Worm (Caenorhabditis elegans): Measurements from ENCODE around the gene lntl-1.

The lntl-1 gene

DNA sequence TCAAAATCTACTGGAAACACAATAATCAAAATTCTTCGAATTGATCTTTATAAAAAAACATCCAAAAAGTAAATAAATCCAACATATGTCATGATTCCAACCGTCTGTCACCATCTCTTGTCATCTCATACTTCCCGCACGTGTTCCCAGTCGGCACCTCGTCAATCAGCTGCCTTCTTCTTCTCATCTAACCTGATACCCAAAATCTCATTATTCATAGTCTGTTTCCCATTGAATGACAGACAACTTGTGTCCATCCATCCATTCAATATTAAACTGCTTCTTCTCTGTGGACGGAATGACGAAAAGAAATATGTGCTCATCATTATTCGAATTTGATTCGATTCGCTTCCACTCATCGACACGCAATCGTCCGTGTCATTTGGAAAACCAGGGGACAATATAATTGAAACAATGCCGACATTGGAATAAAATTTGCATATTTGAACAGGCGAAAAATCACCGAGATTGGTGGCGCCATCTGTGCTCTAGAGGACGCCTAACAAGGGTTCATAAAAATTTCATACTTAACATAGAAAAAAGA is 4.3 kb upstream of the lntl-1 start:
- no peak for TF ChIP-seq unc-62 (GFP tag; optimal IDR thresholded peaks at IDR 0.05)

DNA sequence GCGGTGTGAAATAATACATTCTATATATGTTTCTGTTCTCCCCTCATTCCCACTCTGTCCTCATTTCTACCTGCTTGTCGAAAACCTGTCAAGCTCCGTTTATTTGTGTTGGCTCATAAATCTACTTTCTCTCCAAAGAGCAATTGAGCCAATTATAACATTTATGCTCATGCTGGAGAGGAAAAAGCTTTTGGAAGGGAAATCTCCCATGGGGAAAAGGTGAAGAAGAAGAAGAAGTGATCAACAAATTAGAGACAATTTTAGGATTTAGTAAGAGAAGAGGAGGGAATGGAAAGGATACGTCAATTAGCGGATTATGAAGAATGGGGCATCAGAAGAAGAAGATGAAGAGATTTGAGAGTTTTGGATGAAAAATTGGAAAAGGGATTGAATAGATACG is 2.8 kb upstream of the lntl-1 start:
- no peak for TF ChIP-seq unc-62 (GFP tag; optimal IDR thresholded peaks at IDR 0.05)

DNA sequence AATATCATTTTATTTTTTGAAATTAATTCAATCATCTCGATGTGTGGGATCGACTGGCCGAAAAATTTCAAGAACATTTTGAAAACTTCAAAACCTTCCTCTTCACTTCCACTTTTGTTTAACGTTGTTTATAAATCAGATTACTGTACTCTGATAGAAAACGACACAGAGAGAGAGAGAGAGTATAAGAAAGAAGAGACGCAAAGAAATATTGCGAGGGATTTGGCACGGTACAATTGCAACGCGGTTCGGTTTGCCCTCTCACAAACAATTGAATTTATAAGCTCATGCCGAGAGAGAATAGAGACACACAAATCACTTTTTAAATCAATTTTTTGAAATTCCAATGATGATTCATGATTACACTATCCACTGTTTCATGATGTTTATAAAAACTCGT is 545 bp downstream of the lntl-1 start:
- no peak for TF ChIP-seq unc-62 (GFP tag; optimal IDR thresholded peaks at IDR 0.05)

DNA sequence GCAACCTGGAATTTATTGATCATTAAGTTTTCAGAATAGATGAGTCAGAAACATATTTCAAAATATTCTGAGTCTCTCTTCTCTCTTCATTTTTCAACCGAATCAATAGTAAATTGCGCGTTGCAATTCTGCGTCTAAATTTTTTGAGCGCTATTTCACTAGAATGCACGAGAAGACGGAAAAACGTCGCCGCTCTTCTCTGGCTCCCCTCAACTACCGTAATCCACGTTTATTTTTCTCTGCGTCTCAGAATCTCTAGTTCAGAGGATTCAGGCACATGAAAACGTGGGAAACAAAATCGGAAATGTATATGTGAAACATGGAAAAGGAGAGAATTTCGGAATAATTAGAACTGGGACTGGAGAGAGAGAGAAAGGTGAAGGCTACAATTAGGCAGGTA is 1.4 kb downstream of the lntl-1 start:
- TF ChIP-seq unc-62 (GFP tag; optimal IDR thresholded peaks at IDR 0.05), result no peak

DNA sequence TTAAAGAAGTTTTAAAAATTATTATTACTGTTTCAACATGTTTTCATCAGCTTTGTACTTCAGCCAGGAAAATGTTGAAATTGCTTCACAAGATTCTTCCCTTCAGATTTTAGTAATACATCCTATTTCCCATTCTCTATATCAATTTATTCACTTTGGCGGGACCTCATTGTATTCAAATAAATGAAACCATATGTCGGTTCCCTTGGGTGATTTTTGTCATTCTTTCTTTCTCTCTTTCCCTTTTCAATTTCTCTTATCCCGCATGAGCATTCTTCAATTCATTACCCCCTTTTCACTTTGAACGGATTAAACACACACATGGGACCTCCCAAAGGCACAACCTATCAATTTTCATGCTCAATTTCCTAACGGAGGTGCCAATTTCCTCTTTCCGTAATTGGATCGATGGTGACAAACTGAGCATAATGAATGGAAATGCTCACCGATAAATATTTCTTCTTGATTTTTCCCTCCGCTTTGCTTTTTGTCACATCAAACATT is 3.3 kb downstream of the lntl-1 start:
- no peak for TF ChIP-seq unc-62 (GFP tag; optimal IDR thresholded peaks at IDR 0.05)

DNA sequence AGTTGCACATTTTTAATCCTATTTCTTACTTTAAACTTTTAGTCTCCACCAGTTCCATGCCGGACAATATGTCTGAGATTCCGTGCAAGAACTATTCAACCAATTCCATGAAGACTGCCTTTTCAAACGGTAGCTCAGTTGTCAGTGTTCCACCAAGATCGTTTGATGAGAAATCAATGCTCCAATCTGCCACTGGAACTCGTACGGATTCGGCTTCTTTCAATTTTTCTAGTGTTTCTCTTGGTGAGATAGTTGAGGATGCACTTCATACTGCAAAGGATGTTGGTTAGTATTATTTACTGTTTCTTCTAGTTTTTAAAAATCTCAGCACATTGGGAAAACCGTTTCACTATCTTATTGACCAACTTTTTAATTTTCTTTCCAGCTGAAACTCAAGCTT is 7.3 kb downstream of the lntl-1 start:
- TF ChIP-seq unc-62 (GFP tag; optimal IDR thresholded peaks at IDR 0.05), result no peak

DNA sequence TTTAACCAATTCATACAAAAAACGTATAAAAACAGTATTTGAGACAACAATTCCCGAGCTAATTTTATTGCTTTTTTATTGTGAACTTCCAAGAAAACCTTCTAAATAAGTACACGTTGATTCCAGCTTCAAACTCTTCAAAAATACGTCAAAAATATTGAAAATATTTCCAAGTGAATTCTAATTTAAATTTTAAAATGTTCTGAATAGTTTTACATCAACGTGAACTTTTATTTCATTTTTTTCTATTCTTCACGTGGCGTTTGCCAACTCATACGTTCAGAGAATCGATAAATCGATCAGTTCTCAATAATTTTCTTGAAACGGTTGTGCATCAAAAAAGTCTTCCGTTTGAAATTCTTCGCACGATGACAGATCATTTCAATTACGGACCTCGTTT is 9.7 kb downstream of the lntl-1 start, which contains the start of gene C31H1.1:
C31H1.1 (plus strand) TSS at position 301 of the 400 bp plus-strand sequence.
- TF ChIP-seq unc-62 (GFP tag; optimal IDR thresholded peaks at IDR 0.05), result no peak

DNA sequence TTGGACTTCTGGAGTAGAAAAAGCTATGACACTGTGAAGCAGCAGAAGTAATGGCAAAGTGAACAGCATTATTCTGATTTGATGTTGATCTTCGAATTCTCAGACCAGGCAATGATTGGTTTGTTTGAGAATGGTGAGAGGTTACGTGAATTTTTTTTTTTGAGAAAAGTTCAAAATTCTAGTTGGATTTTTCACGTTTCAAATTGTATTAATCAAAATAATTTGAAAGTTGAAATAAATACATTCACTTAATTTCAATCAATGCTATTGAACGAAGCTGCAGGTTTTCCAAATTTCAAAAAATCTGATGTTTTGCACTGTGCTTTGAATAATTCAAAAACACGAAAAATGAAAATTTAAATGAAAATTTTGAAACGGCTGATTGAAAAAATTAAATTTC is 10.2 kb downstream of the lntl-1 start, which contains the start of gene C31H1.5:
C31H1.5 (minus strand) TSS at position 101 of the 400 bp plus-strand sequence.
- TF ChIP-seq unc-62 (GFP tag; optimal IDR thresholded peaks at IDR 0.05), result no peak

DNA sequence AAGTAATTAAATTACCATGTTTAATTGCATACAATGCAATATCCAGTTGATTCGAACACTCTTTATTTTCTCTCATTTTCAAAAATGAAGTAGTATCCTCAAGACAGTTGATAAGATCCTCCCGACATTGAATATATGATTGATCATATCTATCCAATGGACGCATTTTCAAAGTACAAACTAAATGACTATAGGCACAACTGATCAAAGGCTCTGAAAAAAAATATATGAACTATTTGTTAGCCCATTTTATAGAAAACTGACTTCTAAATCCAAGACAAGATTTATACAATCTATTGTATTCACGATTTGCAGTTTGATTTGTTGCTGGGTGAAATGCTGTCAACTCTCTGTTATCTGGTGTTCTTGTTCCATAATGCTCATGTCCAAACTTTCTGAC is 11.4 kb downstream of the lntl-1 start:
- TF ChIP-seq unc-62 (GFP tag; optimal IDR thresholded peaks at IDR 0.05), result no peak

DNA sequence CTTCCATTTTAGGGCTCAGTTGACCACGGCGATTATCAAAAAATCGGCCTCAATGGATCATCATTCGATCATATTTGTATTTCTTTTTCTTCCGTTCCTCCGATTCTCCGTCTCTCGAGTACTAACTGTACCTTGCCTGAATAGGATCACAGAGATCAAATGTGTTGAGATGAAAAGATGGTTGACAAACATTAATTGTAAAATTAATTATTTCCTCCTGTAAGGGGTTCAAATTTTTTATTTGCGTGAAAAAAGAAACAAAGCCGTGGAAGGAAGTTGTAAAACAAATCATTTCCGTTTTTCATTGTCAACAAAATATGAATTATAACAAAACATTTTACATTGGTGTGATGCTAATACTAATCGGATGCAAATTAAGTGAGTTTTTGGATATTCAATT is 15.9 kb downstream of the lntl-1 start, which contains the start of gene C31H1.2:
C31H1.2 (plus strand) TSS at position 301 of the 400 bp plus-strand sequence.
- TF ChIP-seq unc-62 (GFP tag; optimal IDR thresholded peaks at IDR 0.05), result no peak

DNA sequence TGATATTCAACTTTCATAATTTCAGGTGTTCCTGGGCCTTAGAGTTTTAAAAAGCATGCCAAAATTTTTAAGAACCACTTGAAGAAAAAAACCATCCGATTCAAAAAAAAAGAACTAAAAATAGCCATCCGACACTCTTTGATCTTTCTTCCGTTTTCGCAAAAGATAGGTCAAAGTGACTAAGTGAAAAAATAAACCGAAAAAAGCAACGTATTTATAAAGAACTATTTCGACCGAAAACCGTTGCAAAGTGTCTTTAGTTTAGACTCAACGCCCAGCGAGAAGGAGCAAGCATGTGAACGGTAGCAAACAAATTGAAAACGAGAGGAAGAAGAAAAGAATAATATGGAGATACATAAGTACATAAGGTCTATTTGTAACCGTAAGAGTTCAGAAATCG is 23.2 kb downstream of the lntl-1 start:
- no peak for TF ChIP-seq unc-62 (GFP tag; optimal IDR thresholded peaks at IDR 0.05)

DNA sequence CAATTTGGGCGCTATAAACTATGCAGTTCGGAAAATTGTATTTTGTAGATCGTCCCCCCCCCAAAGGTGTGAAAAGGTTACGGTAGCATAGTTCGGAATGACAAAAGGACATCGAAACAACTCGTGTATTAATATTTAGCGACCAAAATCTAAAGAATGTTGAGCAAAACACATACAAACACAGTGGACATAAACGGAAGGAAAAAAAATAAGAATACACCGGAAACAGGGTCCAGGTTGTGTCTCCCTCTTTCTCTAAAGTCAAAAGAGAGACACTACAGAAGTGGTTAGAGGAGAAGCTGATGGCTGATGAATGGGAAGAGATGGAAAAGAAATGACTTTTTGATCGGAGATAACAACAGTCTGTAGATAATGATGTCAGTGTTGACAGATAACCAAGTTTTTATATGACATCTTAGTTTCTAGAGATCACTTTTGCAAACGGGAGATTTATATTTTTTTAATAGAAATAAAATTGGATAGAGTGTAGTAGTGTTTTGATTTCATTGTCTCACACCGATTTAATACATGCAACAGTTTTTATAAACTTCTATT is 26.6 kb downstream of the lntl-1 start:
- TF ChIP-seq unc-62 (GFP tag; optimal IDR thresholded peaks at IDR 0.05), result no peak

DNA sequence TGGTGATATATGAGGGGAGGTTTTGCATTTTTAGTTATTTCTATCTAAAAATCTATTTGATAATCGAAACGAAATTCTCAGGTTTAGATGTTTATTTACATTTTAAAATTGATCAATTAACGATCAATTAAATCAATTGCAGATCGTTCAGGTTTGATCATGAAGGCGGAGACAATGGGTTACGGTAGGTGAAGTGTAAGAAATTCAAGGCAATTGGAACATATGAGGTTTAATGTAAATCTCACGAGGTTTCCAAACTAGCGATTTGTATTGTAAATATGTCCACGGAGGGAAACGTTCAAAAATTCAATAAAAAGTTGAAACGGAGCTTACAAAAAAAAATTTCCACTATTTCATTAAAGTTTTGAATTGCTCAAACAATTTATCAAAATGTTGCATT is 27.4 kb downstream of the lntl-1 start:
- TF ChIP-seq unc-62 (GFP tag; optimal IDR thresholded peaks at IDR 0.05), result no peak

DNA sequence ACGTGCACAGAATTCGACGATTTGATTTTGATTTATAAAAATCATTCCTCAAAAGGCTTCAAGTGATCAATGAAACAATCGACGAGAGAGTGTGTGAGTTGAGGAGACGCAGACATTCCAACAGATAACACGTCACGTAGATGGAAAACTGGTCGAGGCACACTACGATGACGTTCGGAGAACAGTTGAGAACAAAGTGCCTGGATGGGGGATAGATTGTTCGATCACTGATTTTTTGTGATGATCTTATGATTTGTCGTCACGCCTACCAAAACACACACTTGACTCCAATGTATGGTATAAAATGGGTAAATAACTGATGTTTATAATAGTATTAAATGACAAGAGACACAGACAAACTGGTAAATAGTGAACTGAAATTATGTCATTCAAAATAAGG is 28.6 kb downstream of the lntl-1 start:
- TF ChIP-seq unc-62 (GFP tag; optimal IDR thresholded peaks at IDR 0.05), result no peak

DNA sequence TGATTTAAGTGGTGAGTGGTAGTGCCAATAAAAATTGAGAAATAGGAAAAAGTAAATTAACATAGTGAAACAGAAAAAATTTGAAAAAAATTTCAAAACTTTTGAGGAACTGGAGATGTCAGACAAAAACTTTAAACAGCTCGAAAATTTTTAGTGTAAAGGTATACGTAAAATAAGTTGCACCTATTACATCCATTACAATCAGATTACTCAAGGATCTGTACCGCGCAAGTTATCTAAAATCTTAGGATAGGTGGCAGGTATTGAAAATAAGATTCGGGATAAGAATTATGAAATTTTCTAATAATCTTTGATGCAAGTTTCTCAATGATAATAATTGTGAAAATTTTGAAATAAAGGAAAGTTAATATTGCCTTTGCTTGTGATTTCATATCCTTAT is 40.1 kb downstream of the lntl-1 start:
- no peak for TF ChIP-seq unc-62 (GFP tag; optimal IDR thresholded peaks at IDR 0.05)

DNA sequence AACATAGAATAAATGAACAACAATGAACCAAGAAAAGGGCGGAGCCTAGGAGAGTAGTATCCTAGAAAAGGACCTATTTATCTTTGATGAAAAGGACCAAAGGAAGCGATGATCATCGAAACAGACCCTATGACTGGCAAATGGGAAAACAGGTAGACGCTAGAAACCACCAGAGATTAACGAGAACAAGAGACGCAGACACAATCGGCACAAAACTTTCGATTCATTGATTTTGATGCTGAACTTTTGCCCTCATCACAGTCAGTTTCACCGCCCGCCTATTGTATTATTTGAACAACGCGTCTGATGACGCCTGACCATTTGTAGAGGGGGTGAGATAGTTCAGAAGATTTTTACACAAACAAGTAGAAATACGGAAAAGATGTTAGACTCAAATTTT is 41.2 kb downstream of the lntl-1 start:
- no peak for TF ChIP-seq unc-62 (GFP tag; optimal IDR thresholded peaks at IDR 0.05)

DNA sequence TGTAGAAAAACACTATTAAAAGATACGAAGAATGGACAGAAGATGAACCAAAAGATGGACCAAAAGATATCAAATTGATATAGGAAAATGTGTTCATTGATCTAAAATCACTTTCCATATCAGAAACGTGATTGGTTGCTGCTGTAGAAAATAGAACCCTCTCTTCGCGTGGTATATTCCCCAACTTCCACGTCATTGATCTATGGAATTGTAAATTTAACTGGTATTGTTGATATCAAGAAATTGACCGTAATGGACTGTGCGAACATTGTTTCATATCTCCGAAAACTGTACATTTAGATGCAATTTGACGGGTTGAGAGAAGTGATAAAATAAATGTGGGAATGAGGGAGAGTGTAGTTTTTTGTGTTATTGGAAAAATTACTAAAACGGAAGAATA is 42.5 kb downstream of the lntl-1 start:
- TF ChIP-seq unc-62 (GFP tag; optimal IDR thresholded peaks at IDR 0.05), result no peak

DNA sequence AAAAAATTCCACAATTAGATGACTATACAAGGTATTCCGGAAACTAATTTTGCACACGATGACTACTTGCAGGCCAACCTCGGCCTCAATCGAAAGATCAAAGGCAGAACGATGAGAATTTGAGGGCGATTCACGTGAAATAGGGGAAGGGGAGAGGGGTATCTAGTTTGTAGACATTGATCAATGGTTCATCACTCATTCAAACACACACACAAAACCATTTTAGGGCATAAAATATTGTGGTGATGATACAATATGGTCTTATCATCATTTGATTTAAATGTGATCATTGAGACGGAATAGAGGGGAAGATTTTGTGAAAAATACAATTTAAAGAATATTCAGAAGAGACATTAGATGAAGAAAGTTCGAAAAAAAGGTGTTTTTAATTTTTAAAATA is 44.1 kb downstream of the lntl-1 start:
- no peak for TF ChIP-seq unc-62 (GFP tag; optimal IDR thresholded peaks at IDR 0.05)

All from whole organism, dauer.